Fruit fly (Drosophila melanogaster) whole organism, embryonic: Measurements from ENCODE around the gene SCCRO4.

Source experiments
- Bdp1 ChIP-seq: fragments of 200-800 bp; sonication (Bioruptor generic); optimal IDR thresholded peaks from 3 replicates; lab custom pipeline; 2016; ENCODE audit warnings: missing biosample characterization, missing genetic modification characterization
- CG10543 ChIP-seq: fragments of 200-800 bp; sonication (Bioruptor generic); optimal IDR thresholded peaks from 3 replicates; lab custom pipeline; 2017; ENCODE audit warnings: missing biosample characterization, mild to moderate bottlenecking, missing genetic modification characterization, moderate library complexity
- CG12769 ChIP-seq: fragments of 200-800 bp; sonication (Bioruptor generic); optimal IDR thresholded peaks from 2 replicates; lab custom pipeline; 2019; ENCODE audit warnings: missing biosample characterization, mild to moderate bottlenecking, missing genetic modification characterization, moderate library complexity
- CG14965 ChIP-seq: fragments of 200-800 bp; sonication (Bioruptor generic); optimal IDR thresholded peaks from 2 replicates; lab custom pipeline; 2016; ENCODE audit warnings: missing biosample characterization, missing genetic modification characterization, borderline replicate concordance
- CG15479 ChIP-seq: fragments of 200-800 bp; sonication (Bioruptor generic); optimal IDR thresholded peaks from 3 replicates; lab custom pipeline; 2019; ENCODE audit warnings: missing biosample characterization, mild to moderate bottlenecking, missing genetic modification characterization, moderate library complexity
- CG15696 ChIP-seq: fragments of 200-800 bp; sonication (Bioruptor generic); optimal IDR thresholded peaks from 2 replicates; lab custom pipeline; 2019; ENCODE audit warnings: missing biosample characterization, mild to moderate bottlenecking, missing genetic modification characterization, moderate library complexity
- CG1603 ChIP-seq: fragments of 200-800 bp; sonication (Bioruptor generic); optimal IDR thresholded peaks from 2 replicates; lab custom pipeline; 2019; ENCODE audit warnings: missing biosample characterization, mild to moderate bottlenecking, missing genetic modification characterization, moderate library complexity
- CG17912 ChIP-seq: fragments of 200-800 bp; sonication (Bioruptor generic); optimal IDR thresholded peaks from 2 replicates; lab custom pipeline; 2018; ENCODE audit warnings: missing biosample characterization, mild to moderate bottlenecking, missing genetic modification characterization
- CG18262 ChIP-seq: fragments of 200-800 bp; optimal IDR thresholded peaks from 3 replicates; lab custom pipeline; 2019; ENCODE audit warnings: missing biosample characterization, mild to moderate bottlenecking, missing genetic modification characterization, moderate library complexity
- CG30431 ChIP-seq: fragments of 200-800 bp; sonication (Bioruptor generic); optimal IDR thresholded peaks from 2 replicates; lab custom pipeline; 2017; ENCODE audit warnings: missing biosample characterization, missing genetic modification characterization
- CG3065 ChIP-seq: fragments of 200-800 bp; sonication (Bioruptor generic); optimal IDR thresholded peaks from 2 replicates; lab custom pipeline; 2016; ENCODE audit warnings: missing biosample characterization, missing genetic modification characterization
- CG32772 ChIP-seq: fragments of 200-800 bp; sonication (Bioruptor generic); IDR thresholded peaks from 2 replicates; pipeline ENCODE4 v1.3.6; 2022; ENCODE audit warnings: missing biosample characterization, missing genetic modification characterization
- CG4820 ChIP-seq: fragments of 200-800 bp; sonication (Bioruptor generic); optimal IDR thresholded peaks from 3 replicates; lab custom pipeline; 2016; ENCODE audit warnings: missing biosample characterization, missing genetic modification characterization
- CG7556 ChIP-seq: fragments of 200-800 bp; sonication (Bioruptor generic); optimal IDR thresholded peaks from 2 replicates; lab custom pipeline; 2017; ENCODE audit warnings: missing biosample characterization, mild to moderate bottlenecking, missing genetic modification characterization
- CG7928 ChIP-seq: fragments of 200-800 bp; sonication (Bioruptor generic); optimal IDR thresholded peaks from 2 replicates; lab custom pipeline; 2017; ENCODE audit warnings: missing biosample characterization, mild to moderate bottlenecking, missing genetic modification characterization
- CG8089 ChIP-seq: fragments of 200-800 bp; sonication (Bioruptor generic); optimal IDR thresholded peaks from 3 replicates; lab custom pipeline; 2016; ENCODE audit warnings: missing biosample characterization, missing genetic modification characterization
- CrebB ChIP-seq: fragments of 200-800 bp; sonication (Bioruptor generic); optimal IDR thresholded peaks from 3 replicates; lab custom pipeline; 2018; ENCODE audit warnings: missing biosample characterization, mild to moderate bottlenecking, missing genetic modification characterization
- Dek ChIP-seq: fragments of 200-800 bp; sonication (Bioruptor generic); optimal IDR thresholded peaks from 3 replicates; lab custom pipeline; 2019; ENCODE audit warnings: missing biosample characterization, mild to moderate bottlenecking, missing genetic modification characterization, moderate library complexity
- Doc2 ChIP-seq: fragments of 200-800 bp; sonication (Bioruptor generic); IDR thresholded peaks from 2 replicates; pipeline ENCODE4 v1.3.6; 2022; ENCODE audit warnings: missing biosample characterization, missing genetic modification characterization
- Dp ChIP-seq: fragments of 200-800 bp; sonication (Bioruptor generic); optimal IDR thresholded peaks from 2 replicates; lab custom pipeline; 2018; ENCODE audit warnings: missing biosample characterization, mild to moderate bottlenecking, missing genetic modification characterization, moderate library complexity
- ERR ChIP-seq: fragments of 200-800 bp; sonication (Bioruptor generic); optimal IDR thresholded peaks from 2 replicates; lab custom pipeline; 2016; ENCODE audit warnings: missing biosample characterization, missing genetic modification characterization
- Fer1 ChIP-seq: fragments of 200-800 bp; sonication (Bioruptor generic); optimal IDR thresholded peaks from 2 replicates; lab custom pipeline; 2017; ENCODE audit warnings: missing biosample characterization, mild to moderate bottlenecking, missing genetic modification characterization
- Fer2 ChIP-seq: fragments of 200-800 bp; sonication (Bioruptor generic); optimal IDR thresholded peaks from 2 replicates; lab custom pipeline; 2018; ENCODE audit warnings: missing biosample characterization, mild to moderate bottlenecking, missing genetic modification characterization, moderate library complexity
- Fer3 ChIP-seq: fragments of 200-800 bp; sonication (Bioruptor generic); optimal IDR thresholded peaks from 2 replicates; lab custom pipeline; 2018; ENCODE audit warnings: missing biosample characterization, mild to moderate bottlenecking, missing genetic modification characterization, moderate library complexity
- HLH3B ChIP-seq: fragments of 200-800 bp; sonication (Bioruptor generic); IDR thresholded peaks from 2 replicates; pipeline ENCODE4 v1.3.6; 2022; ENCODE audit warnings: missing biosample characterization, missing genetic modification characterization
- Hsf ChIP-seq: fragments of 200-800 bp; sonication (Bioruptor generic); optimal IDR thresholded peaks from 3 replicates; lab custom pipeline; 2016; ENCODE audit warnings: missing biosample characterization, missing genetic modification characterization
- MBD-R2 ChIP-seq: fragments of 200-800 bp; sonication (Bioruptor generic); IDR thresholded peaks from 2 replicates; pipeline ENCODE4 v1.3.6; 2022; ENCODE audit warnings: missing biosample characterization, missing genetic modification characterization
- Max ChIP-seq: fragments of 200-800 bp; sonication (Bioruptor generic); optimal IDR thresholded peaks from 2 replicates; lab custom pipeline; 2016; ENCODE audit warnings: missing biosample characterization, mild to moderate bottlenecking, missing genetic modification characterization
- Myb ChIP-seq: fragments of 200-800 bp; sonication (Bioruptor generic); optimal IDR thresholded peaks from 2 replicates; lab custom pipeline; 2016; ENCODE audit warnings: missing biosample characterization, missing genetic modification characterization
- Pdp1 ChIP-seq, 2 experiments: fragments of 200-800 bp; sonication (Bioruptor generic); optimal IDR thresholded peaks; 3 replicates each; lab custom pipeline; 2016; ENCODE audit warnings: missing biosample characterization in 2 of 2, missing genetic modification characterization in 2 of 2, mild to moderate bottlenecking in 1 of 2, moderate library complexity in 1 of 2
- Vsx1 ChIP-seq: fragments of 200-800 bp; sonication (Bioruptor generic); optimal IDR thresholded peaks from 2 replicates; lab custom pipeline; 2017; ENCODE audit warnings: missing biosample characterization, mild to moderate bottlenecking, missing genetic modification characterization, missing genetic modification reagents
- Xbp1 ChIP-seq: fragments of 200-800 bp; sonication (Bioruptor generic); optimal IDR thresholded peaks from 3 replicates; lab custom pipeline; 2016; ENCODE audit warnings: missing biosample characterization, mild to moderate bottlenecking, missing genetic modification characterization
- YL-1 ChIP-seq: fragments of 200-800 bp; sonication (Bioruptor generic); optimal IDR thresholded peaks from 3 replicates; lab custom pipeline; 2017; ENCODE audit warnings: missing biosample characterization, mild to moderate bottlenecking, missing genetic modification characterization
- ase ChIP-seq: fragments of 200-800 bp; sonication (Bioruptor generic); IDR thresholded peaks from 3 replicates; pipeline ENCODE4 v1.3.6; 2022; ENCODE audit warnings: missing biosample characterization, missing genetic modification characterization
- crol ChIP-seq: fragments of 200-800 bp; sonication (Bioruptor generic); IDR thresholded peaks from 2 replicates; pipeline ENCODE4 v1.3.6; 2022; ENCODE audit warnings: missing biosample characterization, missing genetic modification characterization
- danr ChIP-seq: fragments of 200-800 bp; sonication (Bioruptor generic); IDR thresholded peaks from 2 replicates; pipeline ENCODE4 v1.3.6; 2022; ENCODE audit warnings: missing biosample characterization, missing genetic modification characterization
- emc ChIP-seq: fragments of 200-800 bp; sonication (Bioruptor generic); optimal IDR thresholded peaks from 2 replicates; lab custom pipeline; 2016; ENCODE audit warnings: missing biosample characterization, missing genetic modification characterization
- h ChIP-seq: fragments of >200 bp; optimal IDR thresholded peaks from 2 replicates; lab custom pipeline; 2017
- jumu ChIP-seq: fragments of 200-800 bp; sonication (Bioruptor generic); optimal IDR thresholded peaks from 3 replicates; lab custom pipeline; 2016; ENCODE audit warnings: missing biosample characterization, missing genetic modification characterization
- kay ChIP-seq: fragments of 200-800 bp; sonication (Bioruptor generic); optimal IDR thresholded peaks from 2 replicates; lab custom pipeline; 2016; ENCODE audit warnings: missing biosample characterization, missing genetic modification characterization
- lmd ChIP-seq: fragments of 200-800 bp; sonication (Bioruptor generic); IDR thresholded peaks from 2 replicates; pipeline ENCODE4 v1.3.6; 2022; ENCODE audit warnings: missing biosample characterization, missing genetic modification characterization
- mam ChIP-seq: fragments of 200-800 bp; sonication (Bioruptor generic); optimal IDR thresholded peaks from 3 replicates; lab custom pipeline; 2016; ENCODE audit warnings: missing biosample characterization, missing genetic modification characterization
- mirr ChIP-seq: fragments of 200-800 bp; sonication (Bioruptor generic); optimal IDR thresholded peaks from 3 replicates; lab custom pipeline; 2018; ENCODE audit warnings: missing biosample characterization, mild to moderate bottlenecking, missing genetic modification characterization
- mld ChIP-seq: fragments of 200-800 bp; sonication (Bioruptor generic); IDR thresholded peaks from 3 replicates; pipeline ENCODE4 v1.3.6; 2022; ENCODE audit warnings: missing biosample characterization, missing genetic modification characterization; ENCODE audit not compliant: partially characterized antibody
- otp ChIP-seq: fragments of 200-800 bp; sonication (Bioruptor generic); IDR thresholded peaks from 3 replicates; pipeline ENCODE4, ENCODE4 v1.3.6; 2022; ENCODE audit warnings: missing biosample characterization, missing genetic modification characterization
- sens-2 ChIP-seq: fragments of 200-800 bp; sonication (Bioruptor generic); IDR thresholded peaks from 2 replicates; pipeline ENCODE4 v1.3.6; 2022; ENCODE audit warnings: missing biosample characterization, missing genetic modification characterization
- sisA ChIP-seq: fragments of 200-800 bp; sonication (Bioruptor generic); IDR thresholded peaks from 2 replicates; pipeline ENCODE4 v1.3.6; 2022; ENCODE audit warnings: missing biosample characterization, missing genetic modification characterization
- slp2 ChIP-seq: fragments of 200-800 bp; sonication (Bioruptor generic); optimal IDR thresholded peaks from 2 replicates; lab custom pipeline; 2016; ENCODE audit warnings: missing biosample characterization, missing genetic modification characterization
- sug ChIP-seq: fragments of 200-800 bp; optimal IDR thresholded peaks from 2 replicates; lab custom pipeline; 2019; ENCODE audit warnings: missing biosample characterization, mild to moderate bottlenecking, missing genetic modification characterization, moderate library complexity
- tna ChIP-seq: fragments of 200-800 bp; sonication (Bioruptor generic); IDR thresholded peaks from 2 replicates; pipeline ENCODE4 v1.3.6; 2022; ENCODE audit warnings: missing biosample characterization, missing genetic modification characterization; ENCODE audit not compliant: partially characterized antibody
- unc-4 ChIP-seq: fragments of 200-800 bp; sonication (Bioruptor generic); IDR thresholded peaks from 2 replicates; pipeline ENCODE4 v1.3.6; 2022; ENCODE audit warnings: missing biosample characterization, missing genetic modification characterization; ENCODE audit not compliant: partially characterized antibody
- vnd ChIP-seq: fragments of 200-800 bp; sonication (Bioruptor generic); IDR thresholded peaks from 3 replicates; pipeline ENCODE4 v1.3.6; 2022; ENCODE audit warnings: missing biosample characterization, missing genetic modification characterization; ENCODE audit not compliant: partially characterized antibody

Gene SCCRO4

dm6 chr3L:20276615-20277014, 22.6 kb upstream of the SCCRO4 start (continued):
- TF ChIP-seq Fer3 (tag; lab: Kevin White, UChicago): peak; percentile 45
- no peak for TF ChIP-seq YL-1 (GFP tag; lab: Kevin White, UChicago)
- no peak for TF ChIP-seq sug (tag; lab: Kevin White, UChicago)
- TF ChIP-seq tna (GFP tag; lab: Robert Waterston, UW): no peak
- TF ChIP-seq CG7928: no peak
- no peak for TF ChIP-seq CG3065
- no peak for TF ChIP-seq h
- no peak for TF ChIP-seq mirr (GFP tag; lab: Kevin White, UChicago)
- peak; percentile 23 for TF ChIP-seq CG10543 (GFP tag; lab: Kevin White, UChicago)
- no peak for TF ChIP-seq CG18262 (tag; lab: Kevin White, UChicago)
- no peak for TF ChIP-seq vnd (GFP tag; lab: Robert Waterston, UW)
- TF ChIP-seq CG8089 (GFP tag; lab: Kevin White, UChicago): no peak
- peak; percentile 36 for TF ChIP-seq CG12769 (tag; lab: Kevin White, UChicago)
- TF ChIP-seq Doc2: no peak
- TF ChIP-seq emc: peak; percentile 18
- TF ChIP-seq Dp (GFP tag; lab: Kevin White, UChicago): no peak
- no peak for TF ChIP-seq CG4820
- TF ChIP-seq Pdp1 (GFP tag; optimal IDR thresholded peaks at IDR 0.05; lab: Kevin White, UChicago): peak in 1 of 2 experiments; percentile 49
- no peak for TF ChIP-seq CrebB
- TF ChIP-seq Hsf (GFP tag; lab: Kevin White, UChicago): no peak
- TF ChIP-seq mam: peak; percentile 40
- no peak for TF ChIP-seq ase (GFP tag; lab: Robert Waterston, UW)
- peak; percentile 54 for TF ChIP-seq HLH3B (GFP tag; lab: Robert Waterston, UW)
- TF ChIP-seq Dek (tag; lab: Kevin White, UChicago): peak; percentile 14
- peak; percentile 25 for TF ChIP-seq Xbp1 (GFP tag; lab: Kevin White, UChicago)
- peak; percentile 42; the same call in 1 of the 2 replicates for TF ChIP-seq CG32772
- TF ChIP-seq kay (GFP tag; lab: Kevin White, UChicago): no peak
- no peak for TF ChIP-seq CG15479
- TF ChIP-seq Vsx1 (GFP tag; lab: Kevin White, UChicago): no peak
- TF ChIP-seq Max (GFP tag; lab: Kevin White, UChicago): peak; percentile 2
- TF ChIP-seq Fer1 (GFP tag; lab: Kevin White, UChicago): no peak
- TF ChIP-seq sisA (GFP tag; lab: Robert Waterston, UW): peak; percentile 41; the same call in 1 of the 2 replicates
- TF ChIP-seq Myb: no peak
- no peak for TF ChIP-seq sens-2
- TF ChIP-seq CG14965 (GFP tag; lab: Kevin White, UChicago): no peak
- TF ChIP-seq MBD-R2 (GFP tag; lab: Robert Waterston, UW): no peak
- TF ChIP-seq crol (GFP tag; lab: Robert Waterston, UW): no peak
- TF ChIP-seq slp2: no peak
- no peak for TF ChIP-seq mld (GFP tag; lab: Robert Waterston, UW)
- TF ChIP-seq CG7556 (GFP tag; lab: Kevin White, UChicago): peak; percentile 69
- TF ChIP-seq CG15696 (tag; lab: Kevin White, UChicago): no peak
- TF ChIP-seq CG1603 (tag; lab: Kevin White, UChicago): peak; percentile 45
- no peak for TF ChIP-seq Fer2 (tag; lab: Kevin White, UChicago)
- peak; percentile 41; the same call in 1 of the 2 replicates for TF ChIP-seq lmd
- no peak for TF ChIP-seq CG17912 (GFP tag; lab: Kevin White, UChicago)
- TF ChIP-seq CG30431: no peak
- TF ChIP-seq unc-4: no peak
- TF ChIP-seq ERR: no peak
- TF ChIP-seq Bdp1 (GFP tag; lab: Kevin White, UChicago): no peak
- no peak for TF ChIP-seq otp (GFP tag; lab: Robert Waterston, UW)
- peak; percentile 58 for TF ChIP-seq jumu (GFP tag; lab: Kevin White, UChicago)
- TF ChIP-seq danr: no peak
